Fruit fly (Drosophila melanogaster) whole organism, embryonic: Measurements from ENCODE around the gene cass.
A peak's percentile ranks its signal among the peaks of the same experiment; 100 is the strongest.

Experiments
- C15 ChIP-seq: fragments of 200-800 bp; sonication (Bioruptor generic); IDR thresholded peaks from 3 replicates; pipeline ENCODE4 v1.3.6; 2022; ENCODE audit warnings: missing biosample characterization, missing genetic modification characterization
- CG1024 ChIP-seq: fragments of 200-800 bp; sonication (Bioruptor generic); IDR thresholded peaks from 2 replicates; pipeline ENCODE4 v1.3.6; 2022; ENCODE audit warnings: missing biosample characterization, missing genetic modification characterization
- CG10267 ChIP-seq: fragments of 200-800 bp; sonication (Bioruptor generic); optimal IDR thresholded peaks from 2 replicates; lab custom pipeline; 2018; ENCODE audit warnings: missing biosample characterization, mild to moderate bottlenecking, missing genetic modification characterization, moderate library complexity
- CG11560 ChIP-seq: fragments of 200-800 bp; sonication (Bioruptor generic); IDR thresholded peaks from 3 replicates; pipeline ENCODE4 v1.3.6; 2022; ENCODE audit warnings: missing biosample characterization, missing genetic modification characterization
- CG12155 ChIP-seq: fragments of 200-800 bp; sonication (Bioruptor generic); optimal IDR thresholded peaks from 3 replicates; lab custom pipeline; 2016; ENCODE audit warnings: missing biosample characterization, missing genetic modification characterization
- CG12942 ChIP-seq: fragments of 200-800 bp; sonication (Bioruptor generic); optimal IDR thresholded peaks from 3 replicates; lab custom pipeline; 2016; ENCODE audit warnings: missing biosample characterization, missing genetic modification characterization
- CG14441 ChIP-seq: fragments of 200-800 bp; sonication (Bioruptor generic); IDR thresholded peaks from 2 replicates; pipeline ENCODE4 v1.3.6; 2022; ENCODE audit warnings: missing biosample characterization, missing genetic modification characterization
- CG15269 ChIP-seq: fragments of 200-800 bp; sonication (Bioruptor generic); optimal IDR thresholded peaks from 2 replicates; lab custom pipeline; 2018; ENCODE audit warnings: missing biosample characterization, mild to moderate bottlenecking, missing genetic modification characterization, moderate library complexity
- CG15514 ChIP-seq: fragments of 200-800 bp; sonication (Bioruptor generic); optimal IDR thresholded peaks from 3 replicates; lab custom pipeline; 2017; ENCODE audit warnings: missing biosample characterization, missing genetic modification characterization, mild to moderate bottlenecking, moderate library complexity, missing genetic modification reagents
- CG18476 ChIP-seq: fragments of 200-800 bp; sonication (Bioruptor generic); optimal IDR thresholded peaks from 2 replicates; lab custom pipeline; 2016; ENCODE audit warnings: missing biosample characterization, mild to moderate bottlenecking, missing genetic modification characterization
- CG2712 ChIP-seq: fragments of 200-800 bp; optimal IDR thresholded peaks from 3 replicates; lab custom pipeline; 2019; ENCODE audit warnings: missing biosample characterization, mild to moderate bottlenecking, missing genetic modification characterization, moderate library complexity
- CG4617 ChIP-seq: fragments of 200-800 bp; sonication (Bioruptor generic); optimal IDR thresholded peaks from 3 replicates; lab custom pipeline; 2016; ENCODE audit warnings: missing biosample characterization, missing genetic modification characterization, borderline replicate concordance
- CG6854 ChIP-seq: fragments of 200-800 bp; sonication (Bioruptor generic); optimal IDR thresholded peaks from 3 replicates; lab custom pipeline; 2017; ENCODE audit warnings: missing biosample characterization, mild to moderate bottlenecking, missing genetic modification characterization
- CG7271 ChIP-seq: fragments of 200-800 bp; sonication (Bioruptor generic); optimal IDR thresholded peaks from 2 replicates; lab custom pipeline; 2018; ENCODE audit warnings: missing biosample characterization, mild to moderate bottlenecking, missing genetic modification characterization, moderate library complexity
- CG7556 ChIP-seq: fragments of 200-800 bp; sonication (Bioruptor generic); optimal IDR thresholded peaks from 2 replicates; lab custom pipeline; 2017; ENCODE audit warnings: missing biosample characterization, mild to moderate bottlenecking, missing genetic modification characterization
- CG7745 ChIP-seq: fragments of 200-800 bp; sonication (Bioruptor generic); optimal IDR thresholded peaks from 2 replicates; lab custom pipeline; 2018; ENCODE audit warnings: missing biosample characterization, mild to moderate bottlenecking, missing genetic modification characterization, moderate library complexity
- CG7963 ChIP-seq: fragments of 200-800 bp; sonication (Bioruptor generic); IDR thresholded peaks from 3 replicates; pipeline ENCODE4 v1.3.6; 2022; ENCODE audit warnings: missing biosample characterization, missing genetic modification characterization; ENCODE audit not compliant: partially characterized antibody
- CG8388 ChIP-seq: fragments of 200-800 bp; sonication (Bioruptor generic); optimal IDR thresholded peaks from 2 replicates; lab custom pipeline; 2019; ENCODE audit warnings: missing biosample characterization, mild to moderate bottlenecking, missing genetic modification characterization, moderate library complexity
- CG9932 ChIP-seq: fragments of 200-800 bp; sonication (Bioruptor generic); IDR thresholded peaks from 2 replicates; pipeline ENCODE4 v1.3.6; 2022; ENCODE audit warnings: missing biosample characterization, missing genetic modification characterization
- Doc2 ChIP-seq: fragments of 200-800 bp; sonication (Bioruptor generic); IDR thresholded peaks from 2 replicates; pipeline ENCODE4 v1.3.6; 2022; ENCODE audit warnings: missing biosample characterization, missing genetic modification characterization
- Gsc ChIP-seq: fragments of 200-800 bp; sonication (Bioruptor generic); IDR thresholded peaks from 2 replicates; pipeline ENCODE4 v1.3.6; 2022; ENCODE audit warnings: missing biosample characterization, missing genetic modification characterization
- HLHmδ ChIP-seq: fragments of 200-800 bp; sonication (Bioruptor generic); optimal IDR thresholded peaks from 2 replicates; lab custom pipeline; 2018; ENCODE audit warnings: missing biosample characterization, mild to moderate bottlenecking, missing genetic modification characterization, moderate library complexity
- Lpt ChIP-seq: fragments of >200 bp; optimal IDR thresholded peaks from 2 replicates; lab custom pipeline; 2018; ENCODE audit warnings: missing biosample characterization, missing genetic modification characterization
- MBD-R2 ChIP-seq: fragments of 200-800 bp; sonication (Bioruptor generic); IDR thresholded peaks from 2 replicates; pipeline ENCODE4 v1.3.6; 2022; ENCODE audit warnings: missing biosample characterization, missing genetic modification characterization
- Mad ChIP-seq: fragments of 200-800 bp; sonication (Bioruptor generic); optimal IDR thresholded peaks from 2 replicates; lab custom pipeline; 2016; ENCODE audit warnings: missing biosample characterization, missing genetic modification characterization
- Mes4 ChIP-seq: fragments of 200-800 bp; sonication (Bioruptor generic); optimal IDR thresholded peaks from 2 replicates; lab custom pipeline; 2016; ENCODE audit warnings: missing biosample characterization, missing genetic modification characterization
- Myb ChIP-seq: fragments of 200-800 bp; sonication (Bioruptor generic); optimal IDR thresholded peaks from 2 replicates; lab custom pipeline; 2016; ENCODE audit warnings: missing biosample characterization, missing genetic modification characterization
- Neu2 ChIP-seq: fragments of 200-800 bp; sonication (Bioruptor generic); optimal IDR thresholded peaks from 3 replicates; lab custom pipeline; 2016; ENCODE audit warnings: missing biosample characterization, missing genetic modification characterization, borderline replicate concordance
- Oaz ChIP-seq: fragments of 200-800 bp; sonication (Bioruptor generic); IDR thresholded peaks from 2 replicates; pipeline ENCODE4 v1.3.6; 2022; ENCODE audit warnings: missing biosample characterization, missing genetic modification characterization
- Sox102F ChIP-seq: fragments of 200-800 bp; sonication (Bioruptor generic); optimal IDR thresholded peaks from 2 replicates; lab custom pipeline; 2018; ENCODE audit warnings: missing biosample characterization, mild to moderate bottlenecking, missing genetic modification characterization, moderate library complexity
- YL-1 ChIP-seq: fragments of 200-800 bp; sonication (Bioruptor generic); optimal IDR thresholded peaks from 3 replicates; lab custom pipeline; 2017; ENCODE audit warnings: missing biosample characterization, mild to moderate bottlenecking, missing genetic modification characterization
- chm ChIP-seq: fragments of 200-800 bp; sonication (Bioruptor generic); IDR thresholded peaks from 2 replicates; pipeline ENCODE4 v1.3.6; 2022; ENCODE audit warnings: missing biosample characterization, missing genetic modification characterization
- ci ChIP-seq: fragments of 200-800 bp; sonication (Bioruptor generic); IDR thresholded peaks from 3 replicates; pipeline ENCODE4 v1.3.6; 2022; ENCODE audit warnings: missing biosample characterization, missing genetic modification characterization
- exex ChIP-seq: fragments of 200-800 bp; sonication (Bioruptor generic); optimal IDR thresholded peaks from 4 replicates; lab custom pipeline; 2018; ENCODE audit warnings: missing biosample characterization, mild to moderate bottlenecking, missing genetic modification characterization, moderate library complexity
- fu2 ChIP-seq: fragments of 200-800 bp; sonication (Bioruptor generic); optimal IDR thresholded peaks from 2 replicates; lab custom pipeline; 2016; ENCODE audit warnings: missing biosample characterization, missing genetic modification characterization
- gcm ChIP-seq: fragments of 200-800 bp; sonication (Bioruptor generic); optimal IDR thresholded peaks from 2 replicates; lab custom pipeline; 2019; ENCODE audit warnings: missing biosample characterization, mild to moderate bottlenecking, missing genetic modification characterization, moderate library complexity
- gt ChIP-seq: fragments of 200-800 bp; sonication (Bioruptor generic); IDR thresholded peaks from 2 replicates; pipeline ENCODE4 v1.3.6; 2022; ENCODE audit warnings: missing biosample characterization, missing genetic modification characterization
- her ChIP-seq: fragments of 200-800 bp; sonication (Bioruptor generic); optimal IDR thresholded peaks from 2 replicates; lab custom pipeline; 2016; ENCODE audit warnings: missing biosample characterization, missing genetic modification characterization
- inv ChIP-seq: fragments of 200-800 bp; sonication (Bioruptor generic); IDR thresholded peaks from 2 replicates; pipeline ENCODE4 v1.3.6; 2022; ENCODE audit warnings: missing biosample characterization, missing genetic modification characterization; ENCODE audit not compliant: partially characterized antibody
- kay ChIP-seq: fragments of 200-800 bp; sonication (Bioruptor generic); optimal IDR thresholded peaks from 2 replicates; lab custom pipeline; 2016; ENCODE audit warnings: missing biosample characterization, missing genetic modification characterization
- lilli ChIP-seq: fragments of 200-800 bp; sonication (Bioruptor generic); optimal IDR thresholded peaks from 3 replicates; lab custom pipeline; 2016; ENCODE audit warnings: missing biosample characterization, missing genetic modification characterization
- nerfin-2 ChIP-seq: fragments of 200-800 bp; sonication (Bioruptor generic); IDR thresholded peaks from 2 replicates; pipeline ENCODE4 v1.3.6; 2022; ENCODE audit warnings: missing biosample characterization, missing genetic modification characterization; ENCODE audit not compliant: partially characterized antibody
- pan ChIP-seq, 4 experiments: fragments of >200 bp in 3 of 4; fragments of 200-800 bp in 1 of 4; sonication (Bioruptor generic) in 1 of 4; optimal IDR thresholded peaks in 3 of 4; IDR thresholded peaks in 1 of 4; 2 replicates each; pipeline versions ENCODE4 v1.3.6 to Lab custom; 2017 to 2022; ENCODE audit warnings: missing biosample characterization in 2 of 4, missing genetic modification characterization in 2 of 4, mixed read lengths in 1 of 4
- peb ChIP-seq: fragments of 200-800 bp; sonication (Bioruptor generic); IDR thresholded peaks from 2 replicates; pipeline ENCODE4 v1.3.6; 2022; ENCODE audit warnings: missing biosample characterization, missing genetic modification characterization
- salm ChIP-seq: fragments of 200-800 bp; sonication (Bioruptor generic); optimal IDR thresholded peaks from 2 replicates; lab custom pipeline; 2018; ENCODE audit warnings: missing biosample characterization, mild to moderate bottlenecking, missing genetic modification characterization
- sens ChIP-seq: fragments of 200-800 bp; sonication (Bioruptor generic); peaks from one replicate; lab custom pipeline; 2016; ENCODE audit warnings: missing biosample characterization, missing genetic modification characterization
- so ChIP-seq: fragments of 200-800 bp; sonication (Bioruptor generic); IDR thresholded peaks from 3 replicates; pipeline ENCODE4 v1.3.6; 2022; ENCODE audit warnings: missing biosample characterization, missing genetic modification characterization
- twi ChIP-seq: fragments of 200-800 bp; optimal IDR thresholded peaks from 2 replicates; lab custom pipeline; 2019; ENCODE audit warnings: missing biosample characterization, mild to moderate bottlenecking, missing genetic modification characterization, moderate library complexity

Gene cass

dm6 chr2L:17429788-17430587 lies 47.7 kb downstream of the cass start (continued):
- no peak for TF ChIP-seq HLHmδ
- TF ChIP-seq chm (GFP tag; lab: Robert Waterston, UW): no peak; the same call in 1 of the 2 replicates
- no peak for TF ChIP-seq kay (GFP tag; lab: Kevin White, UChicago)
- peak; percentile 91 for TF ChIP-seq CG14441 (GFP tag; lab: Robert Waterston, UW)
- TF ChIP-seq lilli (GFP tag; lab: Kevin White, UChicago): peak; percentile 67
- TF ChIP-seq pan (optimal IDR thresholded peaks at IDR 0.05; lab: Kevin White, UChicago): no peak
- TF ChIP-seq pan (GFP tag; optimal IDR thresholded peaks at IDR 0.05 in 1 of 2, IDR thresholded peaks at IDR 0.05 in 1 of 2): peak in 1 of 2 experiments; percentile 96
- TF ChIP-seq Mes4: peak; percentile 30
- TF ChIP-seq exex: peak; percentile 78
- peak; percentile 31 for TF ChIP-seq CG18476 (GFP tag; lab: Kevin White, UChicago)
- no peak for TF ChIP-seq CG7745 (tag; lab: Kevin White, UChicago)
- TF ChIP-seq CG9932 (GFP tag; lab: Robert Waterston, UW): peak; percentile 75
- TF ChIP-seq CG15269: peak; percentile 80
- TF ChIP-seq fu2 (GFP tag; lab: Kevin White, UChicago): peak; percentile 38
- peak; percentile 6 for TF ChIP-seq YL-1 (GFP tag; lab: Kevin White, UChicago)
- TF ChIP-seq CG8388 (GFP tag; lab: Kevin White, UChicago): peak; percentile 49
- peak; percentile 78; the same call in 2 of the 3 replicates for TF ChIP-seq CG11560 (tag; lab: Robert Waterston, UW)
- peak; percentile 94 for TF ChIP-seq CG10267
- peak; percentile 95 for TF ChIP-seq CG6854 (GFP tag; lab: Kevin White, UChicago)
- TF ChIP-seq CG7556 (GFP tag; lab: Kevin White, UChicago): peak; percentile 98
- TF ChIP-seq nerfin-2 (GFP tag; lab: Robert Waterston, UW): no peak
- TF ChIP-seq Oaz (GFP tag; lab: Robert Waterston, UW): peak; percentile 87
- TF ChIP-seq C15 (GFP tag; lab: Robert Waterston, UW): peak; percentile 72; the same call in 1 of the 3 replicates
- TF ChIP-seq CG2712 (tag; lab: Kevin White, UChicago): peak; percentile 99
- TF ChIP-seq CG4617 (GFP tag; lab: Kevin White, UChicago): peak; percentile 53
- peak; percentile 87 for TF ChIP-seq CG12155
- TF ChIP-seq Gsc (GFP tag; lab: Robert Waterston, UW): peak; percentile 88
- TF ChIP-seq gcm (GFP tag; lab: Kevin White, UChicago): peak; percentile 97
- TF ChIP-seq inv (GFP tag; lab: Robert Waterston, UW): no peak
- peak; percentile 73 for TF ChIP-seq twi
- TF ChIP-seq peb (GFP tag; lab: Robert Waterston, UW): peak; percentile 92
- peak; percentile 83 for TF ChIP-seq CG7271
- TF ChIP-seq sens (GFP tag; lab: Kevin White, UChicago): peak; percentile 95
- peak; percentile 76 for TF ChIP-seq CG1024 (GFP tag; lab: Robert Waterston, UW)
- peak; percentile 39; the same call in 1 of the 2 replicates for TF ChIP-seq MBD-R2 (GFP tag; lab: Robert Waterston, UW)
- TF ChIP-seq Myb (GFP tag; lab: Kevin White, UChicago): peak; percentile 39
- TF ChIP-seq her (GFP tag; lab: Kevin White, UChicago): no peak
- TF ChIP-seq CG12942 (GFP tag; lab: Kevin White, UChicago): peak; percentile 89
- TF ChIP-seq Mad: peak; percentile 49
- peak; percentile 71; the same call in 1 of the 2 replicates for TF ChIP-seq gt (GFP tag; lab: Robert Waterston, UW)
- peak; percentile 98 for TF ChIP-seq salm (tag; lab: Kevin White, UChicago)
- TF ChIP-seq CG7963 (GFP tag; lab: Robert Waterston, UW): no peak
- TF ChIP-seq Sox102F (GFP tag; lab: Kevin White, UChicago): peak; percentile 99
- TF ChIP-seq Doc2 (GFP tag; lab: Robert Waterston, UW): peak; percentile 88
- no peak for TF ChIP-seq Lpt (GFP tag; lab: Kevin White, UChicago)
- TF ChIP-seq ci: peak; percentile 83; the same call in 2 of the 3 replicates
- TF ChIP-seq CG15514 (GFP tag; lab: Kevin White, UChicago): peak; percentile 84
- TF ChIP-seq so: peak; percentile 96
- TF ChIP-seq Neu2 (GFP tag; lab: Kevin White, UChicago): no peak
